Comparison of ENCODE assay signal across 4 worm cellular contexts in genomic region chrIII:5172470-5172869, ce11.
TF ChIP-seq lines count a peak whose summit lies in the region.

Gene K10D2.5 (plus strand): TSS chrIII:5172720.

TF ChIP-seq in whole organism, L2 larva, 48 proteins besides CTCF, POLR2A, EP300 and RAD21 (continued from another document):
- TF ChIP-seq egl-27 (tag; optimal IDR thresholded peaks at IDR 0.05; lab: Kevin White, UChicago) (peak; percentile 72), snpc-4 (tag; optimal IDR thresholded peaks at IDR 0.05; lab: Kevin White, UChicago) (peak; percentile 74), ceh-82 (tag; optimal IDR thresholded peaks at IDR 0.05; lab: Kevin White, UChicago) (peak; percentile 74), dmd-4 (tag; optimal IDR thresholded peaks at IDR 0.05; lab: Kevin White, UChicago) (no peak), nhr-21 (tag; optimal IDR thresholded peaks at IDR 0.05; lab: Kevin White, UChicago) (peak; percentile 72), nhr-25 (tag; optimal IDR thresholded peaks at IDR 0.05; lab: Kevin White, UChicago) (peak; percentile 87), blmp-1 (tag; optimal IDR thresholded peaks at IDR 0.05; lab: Kevin White, UChicago; ENCODE audit: insufficient read depth) (peak; percentile 27), unc-39 (tag; optimal IDR thresholded peaks at IDR 0.05; lab: Kevin White, UChicago) (no peak), ZK546.5 (tag; optimal IDR thresholded peaks at IDR 0.05; lab: Kevin White, UChicago) (no peak), F13H6.1 (tag; optimal IDR thresholded peaks at IDR 0.05; lab: Kevin White, UChicago) (peak; percentile 88), skn-1 (tag; optimal IDR thresholded peaks at IDR 0.05; lab: Kevin White, UChicago) (peak; percentile 64), sma-9 (GFP tag; optimal IDR thresholded peaks at IDR 0.05; lab: Kevin White, UChicago) (peak; percentile 96), sma-9 (tag; optimal IDR thresholded peaks at IDR 0.05; lab: Kevin White, UChicago) (no peak), mbf-1 (tag; optimal IDR thresholded peaks at IDR 0.05; lab: Kevin White, UChicago) (no peak), nhr-10 (tag; optimal IDR thresholded peaks at IDR 0.05; lab: Kevin White, UChicago) (peak; percentile 55), crh-2 (tag; optimal IDR thresholded peaks at IDR 0.05; lab: Kevin White, UChicago) (peak; percentile 89), sma-3 (GFP tag; optimal IDR thresholded peaks at IDR 0.05; lab: Kevin White, UChicago) (peak; percentile 95), peb-1 (tag; optimal IDR thresholded peaks at IDR 0.05; lab: Kevin White, UChicago) (no peak), ztf-1 (GFP tag; conservative IDR thresholded peaks at IDR 0.05; lab: Robert Waterston, UW) (0 out of 2 replicates have a peak, but pooled peaks have one; percentile 89), elt-3 (tag; optimal IDR thresholded peaks at IDR 0.05; lab: Kevin White, UChicago) (no peak)

TF ChIP-seq in whole organism, L4 larva, 104 proteins besides CTCF, POLR2A, EP300 and RAD21 (continued from another document and continues in another):
- peak; percentile 76 for TF ChIP-seq hlh-11 (tag; optimal IDR thresholded peaks at IDR 0.05; lab: Kevin White, UChicago)
- TF ChIP-seq lim-7 (GFP tag; IDR thresholded peaks at IDR 0.05; lab: Robert Waterston, UW): peak; percentile 58; the same call in 1 of the 2 replicates
- TF ChIP-seq saeg-2 (GFP tag; IDR thresholded peaks at IDR 0.05; lab: Robert Waterston, UW): 0 out of 2 replicates have a peak, but pooled peaks have one; percentile 60
- TF ChIP-seq lin-29 (GFP tag; IDR thresholded peaks at IDR 0.05; lab: Robert Waterston, UW): peak; percentile 55; the same call in 1 of the 2 replicates
- no peak for TF ChIP-seq daf-8 (GFP tag; IDR thresholded peaks at IDR 0.05; lab: Robert Waterston, UW)
- peak; percentile 87 for TF ChIP-seq nhr-77 (tag; optimal IDR thresholded peaks at IDR 0.05; lab: Kevin White, UChicago)
- TF ChIP-seq dpl-1 (GFP tag; optimal IDR thresholded peaks at IDR 0.05; lab: Kevin White, UChicago): peak; percentile 88
- no peak for TF ChIP-seq zip-2 (tag; optimal IDR thresholded peaks at IDR 0.05; lab: Kevin White, UChicago)
- peak; percentile 53 for TF ChIP-seq nhr-102 (tag; optimal IDR thresholded peaks at IDR 0.05; lab: Kevin White, UChicago)
- no peak for TF ChIP-seq nhr-10 (tag; optimal IDR thresholded peaks at IDR 0.05; lab: Kevin White, UChicago)
- TF ChIP-seq F10B5.3 (tag; optimal IDR thresholded peaks at IDR 0.05; lab: Kevin White, UChicago): no peak
- peak; percentile 85 for TF ChIP-seq hmg-1.1 (GFP tag; IDR thresholded peaks at IDR 0.05; lab: Robert Waterston, UW)
- peak; percentile 71 for TF ChIP-seq hlh-30 (tag; optimal IDR thresholded peaks at IDR 0.05; lab: Kevin White, UChicago; ENCODE audit: insufficient read depth)
- peak; percentile 75 for TF ChIP-seq snpc-1.2 (GFP tag; IDR thresholded peaks at IDR 0.05; lab: Robert Waterston, UW)
- TF ChIP-seq Y5F2A.4 (GFP tag; optimal IDR thresholded peaks at IDR 0.05; lab: Kevin White, UChicago): no peak
- peak; percentile 95 for TF ChIP-seq lin-13 (GFP tag; optimal IDR thresholded peaks at IDR 0.05; lab: Kevin White, UChicago)
- TF ChIP-seq mxl-2 (GFP tag; conservative IDR thresholded peaks at IDR 0.05; lab: Robert Waterston, UW): peak; percentile 83; the same call in 1 of the 2 replicates
- peak; percentile 86 for TF ChIP-seq T20F7.1 (GFP tag; optimal IDR thresholded peaks at IDR 0.05; lab: Kevin White, UChicago)
- TF ChIP-seq ceh-44 (GFP tag; IDR thresholded peaks at IDR 0.05; lab: Robert Waterston, UW): peak; percentile 99
- no peak for TF ChIP-seq nhr-76 (tag; optimal IDR thresholded peaks at IDR 0.05; lab: Kevin White, UChicago)
- TF ChIP-seq pha-4 (GFP tag; IDR thresholded peaks at IDR 0.05; lab: Robert Waterston, UW): no peak
- TF ChIP-seq pha-4 (tag; optimal IDR thresholded peaks at IDR 0.05; lab: Kevin White, UChicago): peak; percentile 60
- TF ChIP-seq hif-1 (tag; optimal IDR thresholded peaks at IDR 0.05; lab: Kevin White, UChicago): peak in 1 of 2 experiments; percentile 96
- TF ChIP-seq mdl-1 (tag; optimal IDR thresholded peaks at IDR 0.05; lab: Kevin White, UChicago): peak in 1 of 2 experiments; percentile 29
- TF ChIP-seq nhr-41 (GFP tag; IDR thresholded peaks at IDR 0.05; lab: Robert Waterston, UW): 0 out of 2 replicates have a peak, but pooled peaks have one; percentile 12
- TF ChIP-seq ctbp-1 (GFP tag; IDR thresholded peaks at IDR 0.05; lab: Robert Waterston, UW): peak; percentile 73
- peak; percentile 99 for TF ChIP-seq lin-38 (GFP tag; IDR thresholded peaks at IDR 0.05; lab: Robert Waterston, UW)
- peak; percentile 82 for TF ChIP-seq F49E8.2 (tag; optimal IDR thresholded peaks at IDR 0.05; lab: Kevin White, UChicago; ENCODE audit: borderline replicate concordance)
- TF ChIP-seq dve-1 (tag; optimal IDR thresholded peaks at IDR 0.05; lab: Kevin White, UChicago; ENCODE audit: insufficient read depth): peak; percentile 68
- TF ChIP-seq nhr-237 (tag; optimal IDR thresholded peaks at IDR 0.05; lab: Kevin White, UChicago): no peak
- TF ChIP-seq attf-4 (tag; optimal IDR thresholded peaks at IDR 0.05; lab: Kevin White, UChicago): no peak
- TF ChIP-seq lsy-2 (tag; optimal IDR thresholded peaks at IDR 0.05; lab: Kevin White, UChicago): peak; percentile 72 to 92
- no peak for TF ChIP-seq zip-11 (GFP tag; IDR thresholded peaks at IDR 0.05; lab: Robert Waterston, UW)
- TF ChIP-seq nhr-48 (tag; optimal IDR thresholded peaks at IDR 0.05; lab: Kevin White, UChicago): no peak
- no peak for TF ChIP-seq ceh-32 (tag; optimal IDR thresholded peaks at IDR 0.05; lab: Kevin White, UChicago; ENCODE audit: poor library complexity)
- TF ChIP-seq tag-97 (GFP tag; IDR thresholded peaks at IDR 0.05; lab: Robert Waterston, UW): peak; percentile 86; the same call in 1 of the 2 replicates

TF ChIP-seq in whole organism, late embryonic, 69 proteins besides CTCF, POLR2A, EP300 and RAD21 (continued from another document and continues in another):
- TF ChIP-seq Y22D7AL.16 (tag; optimal IDR thresholded peaks at IDR 0.05; lab: Kevin White, UChicago): no peak
- TF ChIP-seq unc-86 (tag; optimal IDR thresholded peaks at IDR 0.05; lab: Kevin White, UChicago): peak; percentile 78
- TF ChIP-seq fkh-10 (GFP tag; optimal IDR thresholded peaks at IDR 0.05; lab: Kevin White, UChicago): no peak
- no peak for TF ChIP-seq C38D4.7 (GFP tag; optimal IDR thresholded peaks at IDR 0.05; lab: Kevin White, UChicago)
- peak; percentile 84 for TF ChIP-seq elt-2 (tag; optimal IDR thresholded peaks at IDR 0.05; lab: Kevin White, UChicago)
- peak; percentile 99 for TF ChIP-seq ceh-2 (tag; optimal IDR thresholded peaks at IDR 0.05; lab: Kevin White, UChicago)
- no peak for TF ChIP-seq ttx-3 (tag; optimal IDR thresholded peaks at IDR 0.05; lab: Kevin White, UChicago)
- TF ChIP-seq pat-9 (tag; optimal IDR thresholded peaks at IDR 0.05; lab: Kevin White, UChicago): peak; percentile 15
- peak; percentile 99 for TF ChIP-seq rnt-1 (tag; optimal IDR thresholded peaks at IDR 0.05; lab: Kevin White, UChicago)
- TF ChIP-seq unc-55 (GFP tag; optimal IDR thresholded peaks at IDR 0.05; lab: Kevin White, UChicago): no peak
- TF ChIP-seq hlh-30 (tag; optimal IDR thresholded peaks at IDR 0.05; lab: Kevin White, UChicago; ENCODE audit: insufficient read depth): peak; percentile 23
- TF ChIP-seq ceh-6 (GFP tag; optimal IDR thresholded peaks at IDR 0.05; lab: Kevin White, UChicago): peak; percentile 45
- peak; percentile 79 for TF ChIP-seq unc-3 (GFP tag; conservative IDR thresholded peaks at IDR 0.05; lab: Robert Waterston, UW)
- TF ChIP-seq unc-3 (tag; optimal IDR thresholded peaks at IDR 0.05; lab: Kevin White, UChicago): peak; percentile 45
- peak; percentile 80 for TF ChIP-seq madf-2 (tag; optimal IDR thresholded peaks at IDR 0.05; lab: Kevin White, UChicago)
- peak; percentile 92 for TF ChIP-seq ztf-16 (tag; optimal IDR thresholded peaks at IDR 0.05; lab: Kevin White, UChicago)
- TF ChIP-seq dmd-4 (tag; optimal IDR thresholded peaks at IDR 0.05; lab: Kevin White, UChicago; ENCODE audit: borderline replicate concordance): peak; percentile 87
- peak; percentile 82 for TF ChIP-seq syd-9 (tag; optimal IDR thresholded peaks at IDR 0.05; lab: Kevin White, UChicago)
- peak; percentile 99 for TF ChIP-seq tbx-7 (tag; optimal IDR thresholded peaks at IDR 0.05; lab: Kevin White, UChicago)
- TF ChIP-seq nhr-11 (tag; optimal IDR thresholded peaks at IDR 0.05; lab: Kevin White, UChicago): no peak
- no peak for TF ChIP-seq lin-11 (tag; optimal IDR thresholded peaks at IDR 0.05; lab: Kevin White, UChicago)
- no peak for TF ChIP-seq ceh-22 (tag; optimal IDR thresholded peaks at IDR 0.05; lab: Kevin White, UChicago)
- TF ChIP-seq K09A11.1 (tag; optimal IDR thresholded peaks at IDR 0.05; lab: Kevin White, UChicago; ENCODE audit: insufficient read depth): no peak
- peak; percentile 51 for TF ChIP-seq pros-1 (tag; optimal IDR thresholded peaks at IDR 0.05; lab: Kevin White, UChicago)
- TF ChIP-seq ceh-14 (tag; optimal IDR thresholded peaks at IDR 0.05; lab: Kevin White, UChicago): peak; percentile 95
- TF ChIP-seq dve-1 (tag; optimal IDR thresholded peaks at IDR 0.05; lab: Kevin White, UChicago): peak; percentile 69
- peak; percentile 80 for TF ChIP-seq ahr-1 (tag; optimal IDR thresholded peaks at IDR 0.05; lab: Kevin White, UChicago)
- TF ChIP-seq ama-1 (optimal IDR thresholded peaks at IDR 0.05; lab: Kevin White, UChicago): no peak
- peak; percentile 78 for TF ChIP-seq nfya-1 (tag; optimal IDR thresholded peaks at IDR 0.05; lab: Kevin White, UChicago)
- TF ChIP-seq ceh-19 (GFP tag; optimal IDR thresholded peaks at IDR 0.05; lab: Kevin White, UChicago): peak; percentile 41
- peak; percentile 94 for TF ChIP-seq ceh-34 (tag; optimal IDR thresholded peaks at IDR 0.05; lab: Kevin White, UChicago)
- TF ChIP-seq hlh-8 (tag; optimal IDR thresholded peaks at IDR 0.05; lab: Kevin White, UChicago): peak; percentile 95
- TF ChIP-seq pha-4 (tag; optimal IDR thresholded peaks at IDR 0.05; lab: Kevin White, UChicago): no peak
- no peak for TF ChIP-seq ceh-9 (tag; optimal IDR thresholded peaks at IDR 0.05; lab: Kevin White, UChicago)
- peak; percentile 49 for TF ChIP-seq hlh-13 (GFP tag; optimal IDR thresholded peaks at IDR 0.05; lab: Kevin White, UChicago)
- TF ChIP-seq zip-5 (tag; optimal IDR thresholded peaks at IDR 0.05; lab: Kevin White, UChicago): peak; percentile 92
- no peak for TF ChIP-seq che-1 (tag; optimal IDR thresholded peaks at IDR 0.05; lab: Kevin White, UChicago)
- no peak for TF ChIP-seq sox-4 (tag; optimal IDR thresholded peaks at IDR 0.05; lab: Kevin White, UChicago)
- TF ChIP-seq ceh-18 (tag; optimal IDR thresholded peaks at IDR 0.05; lab: Kevin White, UChicago): peak; percentile 95
- TF ChIP-seq tbx-2 (tag; optimal IDR thresholded peaks at IDR 0.05; lab: Kevin White, UChicago): peak; percentile 99
- peak; percentile 98 for TF ChIP-seq mec-3 (tag; optimal IDR thresholded peaks at IDR 0.05; lab: Kevin White, UChicago; ENCODE audit: borderline replicate concordance)

TF ChIP-seq in whole organism, mixed stage, embryonic, 35 proteins besides CTCF, POLR2A, EP300 and RAD21 (continued from another document):
- TF ChIP-seq sem-2 (GFP tag; optimal IDR thresholded peaks at IDR 0.05; lab: Kevin White, UChicago): peak; percentile 29
- TF ChIP-seq elt-1 (tag; optimal IDR thresholded peaks at IDR 0.05; lab: Kevin White, UChicago; ENCODE audit: borderline replicate concordance, insufficient read depth): no peak
- TF ChIP-seq mep-1 (tag; optimal IDR thresholded peaks at IDR 0.05; lab: Kevin White, UChicago): peak; percentile 90
- no peak for TF ChIP-seq nhr-76 (tag; optimal IDR thresholded peaks at IDR 0.05; lab: Kevin White, UChicago)
- no peak for TF ChIP-seq nhr-28 (tag; optimal IDR thresholded peaks at IDR 0.05; lab: Kevin White, UChicago)
TF ChIP-seq in whole organism, mixed stage, embryonic: peak in this region for 20.
